Worm (Caenorhabditis elegans) whole organism, young adult: ENCODE results near the gene T28D6.3.

Experiments used
- F10E7.11 ChIP-seq: sonication (generic microtip); optimal IDR thresholded peaks from 2 replicates; lab custom pipeline; 2017; ENCODE audit warnings: mild to moderate bottlenecking, missing genetic modification characterization, moderate library complexity, missing compliant biosample characterization
- Y53F4B.3 ChIP-seq: fragments of 200-800 bp; sonication (Bioruptor generic); IDR thresholded peaks from 2 replicates; pipeline ENCODE4 v1.3.6; 2022; ENCODE audit warnings: missing genetic modification reagents, missing genetic modification characterization, missing compliant biosample characterization
- aptf-2 ChIP-seq: fragments of 200-800 bp; sonication (Bioruptor generic); conservative IDR thresholded peaks from 2 replicates; pipeline ENCODE4 v1.3.6; 2022; ENCODE audit warnings: missing genetic modification reagents, missing genetic modification characterization, missing compliant biosample characterization
- ccch-3 ChIP-seq: fragments of 200-800 bp; sonication (Bioruptor generic); optimal IDR thresholded peaks from 2 replicates; lab custom pipeline; 2018; ENCODE audit warnings: mild to moderate bottlenecking, missing genetic modification characterization, missing compliant biosample characterization
- egl-18 ChIP-seq: fragments of 200-800 bp; sonication (Bioruptor generic); IDR thresholded peaks from 2 replicates; pipeline ENCODE4 v1.3.6; 2022; ENCODE audit warnings: missing genetic modification reagents, missing genetic modification characterization, missing compliant biosample characterization
- lin-35 ChIP-seq, 3 experiments: fragments of 150-350 bp in 2 of 3; sonication (generic microtip) in 1 of 3; optimal IDR thresholded peaks; 2 replicates each; lab custom pipeline; 2014 to 2018; ENCODE audit warnings: missing biosample characterization in 3 of 3, missing genetic modification characterization in 3 of 3, missing genetic modification reagents in 3 of 3
- pha-4 ChIP-seq: fragments of 150-350 bp; sonication (generic microtip); optimal IDR thresholded peaks from 2 replicates; lab custom pipeline; 2014; ENCODE audit warnings: missing biosample characterization, missing genetic modification reagents, missing genetic modification characterization
- sdz-38 ChIP-seq: sonication (generic microtip); optimal IDR thresholded peaks from 2 replicates; lab custom pipeline; 2016; ENCODE audit warnings: missing genotype, missing genetic modification characterization, missing compliant biosample characterization

DNA sequence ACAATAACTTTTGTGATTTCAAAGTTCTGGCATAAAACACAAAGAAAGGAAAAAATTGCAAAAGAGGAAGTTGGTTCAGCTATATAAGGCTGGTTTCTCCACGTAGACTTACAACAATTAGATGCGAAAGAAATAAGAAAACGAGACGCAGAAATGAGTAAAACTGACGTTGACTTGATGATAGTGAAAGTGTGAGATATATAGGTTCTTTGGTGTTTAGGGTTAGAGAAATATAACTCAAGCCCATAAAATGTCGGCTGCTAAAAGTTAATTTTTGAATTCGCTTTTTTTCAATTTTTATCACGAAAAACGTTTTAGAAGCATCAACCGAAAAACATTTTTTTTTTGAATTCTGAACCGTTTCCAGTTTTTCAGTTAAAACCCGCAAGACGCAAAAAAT lies 11.9 kb downstream of the T28D6.3 start:
- no peak for TF ChIP-seq sdz-38
- TF ChIP-seq Y53F4B.3 = no peak
- TF ChIP-seq ccch-3 (GFP tag; lab: Kevin White, UChicago) = no peak
- TF ChIP-seq F10E7.11 = no peak
- TF ChIP-seq lin-35 (GFP tag; optimal IDR thresholded peaks at IDR 0.05; lab: Kevin White, UChicago) = no peak
- no peak for TF ChIP-seq egl-18 (GFP tag; lab: Robert Waterston, UW)
- no peak for TF ChIP-seq aptf-2 (GFP tag; lab: Robert Waterston, UW)
- no peak for TF ChIP-seq pha-4 (tag; lab: Kevin White, UChicago)
